Fruit fly (Drosophila melanogaster) whole organism, embryonic: ENCODE data around the gene how.

Source experiments
- Aef1 ChIP-seq: fragments of 200-800 bp; sonication (Bioruptor generic); IDR thresholded peaks from 3 replicates; pipeline ENCODE4 v1.3.6; 2022; ENCODE audit warnings: missing biosample characterization, missing genetic modification characterization
- Blimp-1 ChIP-seq: fragments of 200-800 bp; sonication (Bioruptor generic); optimal IDR thresholded peaks from 3 replicates; lab custom pipeline; 2018; ENCODE audit warnings: missing biosample characterization, missing genetic modification characterization, mild to moderate bottlenecking, moderate library complexity, missing genetic modification reagents
- CG10147 ChIP-seq: fragments of 200-800 bp; sonication (Bioruptor generic); optimal IDR thresholded peaks from 2 replicates; lab custom pipeline; 2019; ENCODE audit warnings: missing biosample characterization, mild to moderate bottlenecking, missing genetic modification characterization, moderate library complexity
- CG10209 ChIP-seq: fragments of 200-800 bp; sonication (Bioruptor generic); optimal IDR thresholded peaks from 3 replicates; lab custom pipeline; 2017; ENCODE audit warnings: missing biosample characterization, mild to moderate bottlenecking, missing genetic modification characterization, missing genetic modification reagents
- CG1024 ChIP-seq: fragments of 200-800 bp; sonication (Bioruptor generic); IDR thresholded peaks from 2 replicates; pipeline ENCODE4 v1.3.6; 2022; ENCODE audit warnings: missing biosample characterization, missing genetic modification characterization
- CG13424 ChIP-seq: fragments of 200-800 bp; sonication (Bioruptor generic); optimal IDR thresholded peaks from 2 replicates; lab custom pipeline; 2019; ENCODE audit warnings: missing biosample characterization, mild to moderate bottlenecking, missing genetic modification characterization, moderate library complexity
- CG17568 ChIP-seq: fragments of 200-800 bp; sonication (Bioruptor generic); optimal IDR thresholded peaks from 2 replicates; lab custom pipeline; 2018; ENCODE audit warnings: missing biosample characterization, mild to moderate bottlenecking, missing genetic modification characterization, moderate library complexity
- CG18011 ChIP-seq: fragments of 200-800 bp; sonication (Bioruptor generic); optimal IDR thresholded peaks from 2 replicates; lab custom pipeline; 2017; ENCODE audit warnings: missing biosample characterization, missing genetic modification characterization, mild to moderate bottlenecking, moderate library complexity, missing genotype
- CG4424 ChIP-seq: fragments of 200-800 bp; sonication (Bioruptor generic); optimal IDR thresholded peaks from 3 replicates; lab custom pipeline; 2016; ENCODE audit warnings: missing biosample characterization, missing genetic modification characterization
- CG4820 ChIP-seq: fragments of 200-800 bp; sonication (Bioruptor generic); optimal IDR thresholded peaks from 3 replicates; lab custom pipeline; 2016; ENCODE audit warnings: missing biosample characterization, missing genetic modification characterization
- CG5953 ChIP-seq: fragments of 200-800 bp; sonication (Bioruptor generic); IDR thresholded peaks from 2 replicates; pipeline ENCODE4 v1.3.6; 2022; ENCODE audit warnings: missing biosample characterization, missing genetic modification characterization
- CG6791 ChIP-seq: fragments of 200-800 bp; sonication (Bioruptor generic); IDR thresholded peaks from 3 replicates; pipeline ENCODE4 v1.3.6; 2022; ENCODE audit warnings: missing biosample characterization, missing genetic modification characterization; ENCODE audit not compliant: partially characterized antibody
- CG7271 ChIP-seq: fragments of 200-800 bp; sonication (Bioruptor generic); optimal IDR thresholded peaks from 2 replicates; lab custom pipeline; 2018; ENCODE audit warnings: missing biosample characterization, mild to moderate bottlenecking, missing genetic modification characterization, moderate library complexity
- CG8388 ChIP-seq: fragments of 200-800 bp; sonication (Bioruptor generic); optimal IDR thresholded peaks from 2 replicates; lab custom pipeline; 2019; ENCODE audit warnings: missing biosample characterization, mild to moderate bottlenecking, missing genetic modification characterization, moderate library complexity
- CkIIα-i1 ChIP-seq: fragments of 200-800 bp; sonication (Bioruptor generic); IDR thresholded peaks from 2 replicates; pipeline ENCODE4 v1.3.6; 2022; ENCODE audit warnings: missing biosample characterization, missing genetic modification characterization
- Dp ChIP-seq: fragments of 200-800 bp; sonication (Bioruptor generic); optimal IDR thresholded peaks from 2 replicates; lab custom pipeline; 2018; ENCODE audit warnings: missing biosample characterization, mild to moderate bottlenecking, missing genetic modification characterization, moderate library complexity
- Gsc ChIP-seq: fragments of 200-800 bp; sonication (Bioruptor generic); IDR thresholded peaks from 2 replicates; pipeline ENCODE4 v1.3.6; 2022; ENCODE audit warnings: missing biosample characterization, missing genetic modification characterization
- HmgZ ChIP-seq: fragments of 200-800 bp; sonication (Bioruptor generic); optimal IDR thresholded peaks from 2 replicates; lab custom pipeline; 2018; ENCODE audit warnings: missing biosample characterization, mild to moderate bottlenecking, missing genetic modification characterization
- Jarid2 ChIP-seq: fragments of 200-800 bp; sonication (Bioruptor generic); optimal IDR thresholded peaks from 3 replicates; lab custom pipeline; 2017; ENCODE audit warnings: mild to moderate bottlenecking, missing biosample characterization, missing genetic modification reagents, missing genetic modification characterization
- Lim3 ChIP-seq: fragments of 200-800 bp; sonication (Bioruptor generic); IDR thresholded peaks from 2 replicates; pipeline ENCODE4 v1.3.6; 2022; ENCODE audit warnings: missing biosample characterization, missing genetic modification characterization
- Neu2 ChIP-seq: fragments of 200-800 bp; sonication (Bioruptor generic); optimal IDR thresholded peaks from 3 replicates; lab custom pipeline; 2016; ENCODE audit warnings: missing biosample characterization, missing genetic modification characterization, borderline replicate concordance
- Stat92E ChIP-seq, 3 experiments: fragments of >200 bp in 2 of 3; fragments of 200-800 bp in 1 of 3; sonication (Bioruptor generic) in 1 of 3; optimal IDR thresholded peaks; 2 replicates each; lab custom pipeline; 2017 to 2019; ENCODE audit warnings: missing biosample characterization in 3 of 3, missing genetic modification characterization in 3 of 3, mild to moderate bottlenecking in 1 of 3, moderate library complexity in 1 of 3
- az2 ChIP-seq: fragments of 200-800 bp; sonication (Bioruptor generic); optimal IDR thresholded peaks from 3 replicates; lab custom pipeline; 2016; ENCODE audit warnings: missing biosample characterization, missing genetic modification characterization
- cas ChIP-seq: fragments of 200-800 bp; sonication (Bioruptor generic); IDR thresholded peaks from 2 replicates; pipeline ENCODE4 v1.3.6; 2022; ENCODE audit warnings: missing biosample characterization, missing genetic modification characterization
- eve ChIP-seq, 2 experiments: fragments of >200 bp; optimal IDR thresholded peaks; 2 replicates each; lab custom pipeline; 2017; ENCODE audit warnings: missing biosample characterization in 2 of 2, missing genetic modification characterization in 2 of 2
- ewg ChIP-seq: fragments of 200-800 bp; sonication (Bioruptor generic); optimal IDR thresholded peaks from 3 replicates; lab custom pipeline; 2017; ENCODE audit warnings: mild to moderate bottlenecking, missing biosample characterization, missing genetic modification reagents, missing genetic modification characterization
- fd96Cb ChIP-seq: fragments of 200-800 bp; sonication (Bioruptor generic); optimal IDR thresholded peaks from 2 replicates; lab custom pipeline; 2018; ENCODE audit warnings: missing biosample characterization, mild to moderate bottlenecking, missing genetic modification characterization, moderate library complexity
- gce ChIP-seq: fragments of 200-800 bp; sonication (Bioruptor generic); IDR thresholded peaks from 3 replicates; pipeline ENCODE4 v1.3.6; 2022; ENCODE audit warnings: missing biosample characterization, missing genetic modification characterization
- grn ChIP-seq: fragments of 200-800 bp; sonication (Bioruptor generic); optimal IDR thresholded peaks from 3 replicates; lab custom pipeline; 2017; ENCODE audit warnings: missing biosample characterization, missing genetic modification characterization
- h ChIP-seq: fragments of >200 bp; optimal IDR thresholded peaks from 2 replicates; lab custom pipeline; 2017
- kah ChIP-seq: fragments of 200-800 bp; sonication (Bioruptor generic); optimal IDR thresholded peaks from 2 replicates; lab custom pipeline; 2018; ENCODE audit warnings: missing biosample characterization, mild to moderate bottlenecking, missing genetic modification characterization
- nmo ChIP-seq: fragments of 200-800 bp; sonication (Bioruptor generic); optimal IDR thresholded peaks from 2 replicates; lab custom pipeline; 2018; ENCODE audit warnings: missing biosample characterization, mild to moderate bottlenecking, missing genetic modification characterization, moderate library complexity
- pan ChIP-seq, 4 experiments: fragments of >200 bp in 3 of 4; fragments of 200-800 bp in 1 of 4; sonication (Bioruptor generic) in 1 of 4; optimal IDR thresholded peaks in 3 of 4; IDR thresholded peaks in 1 of 4; 2 replicates each; pipeline versions ENCODE4 v1.3.6 to Lab custom; 2017 to 2022; ENCODE audit warnings: missing biosample characterization in 2 of 4, missing genetic modification characterization in 2 of 4, mixed read lengths in 1 of 4
- pfk ChIP-seq: fragments of 200-800 bp; sonication (Bioruptor generic); optimal IDR thresholded peaks from 2 replicates; lab custom pipeline; 2018; ENCODE audit warnings: missing biosample characterization, mild to moderate bottlenecking, missing genetic modification characterization, moderate library complexity
- prd ChIP-seq, 3 experiments: fragments of >200 bp in 2 of 3; fragments of 200-800 bp in 1 of 3; sonication (Bioruptor generic) in 1 of 3; optimal IDR thresholded peaks in 2 of 3; IDR thresholded peaks in 1 of 3; 2 replicates in 2 of 3; 3 replicates in 1 of 3; pipeline versions ENCODE4 v1.3.6 to Lab custom; 2017 to 2022; ENCODE audit warnings: missing biosample characterization in 1 of 3, missing genetic modification characterization in 1 of 3
- pzg ChIP-seq: fragments of 200-800 bp; sonication (Bioruptor generic); optimal IDR thresholded peaks from 3 replicates; lab custom pipeline; 2018; ENCODE audit warnings: missing biosample characterization, mild to moderate bottlenecking, missing genetic modification characterization, moderate library complexity
- repo ChIP-seq: fragments of 200-800 bp; sonication (Bioruptor generic); optimal IDR thresholded peaks from 2 replicates; lab custom pipeline; 2016; ENCODE audit warnings: missing biosample characterization, missing genetic modification characterization
- schlank ChIP-seq: fragments of 200-800 bp; sonication (Bioruptor generic); optimal IDR thresholded peaks from 2 replicates; lab custom pipeline; 2018; ENCODE audit warnings: missing biosample characterization, mild to moderate bottlenecking, missing genetic modification characterization
- sd ChIP-seq: fragments of 200-800 bp; sonication (Bioruptor generic); optimal IDR thresholded peaks from 3 replicates; lab custom pipeline; 2018; ENCODE audit warnings: missing biosample characterization, mild to moderate bottlenecking, missing genetic modification characterization, moderate library complexity
- sim ChIP-seq: fragments of 200-800 bp; sonication (Bioruptor generic); IDR thresholded peaks from 2 replicates; pipeline ENCODE4 v1.3.6; 2022; ENCODE audit warnings: missing biosample characterization, missing genetic modification characterization
- so ChIP-seq: fragments of 200-800 bp; sonication (Bioruptor generic); IDR thresholded peaks from 3 replicates; pipeline ENCODE4 v1.3.6; 2022; ENCODE audit warnings: missing biosample characterization, missing genetic modification characterization
- stwl ChIP-seq: fragments of 200-800 bp; sonication (Bioruptor generic); optimal IDR thresholded peaks from 3 replicates; lab custom pipeline; 2018; ENCODE audit warnings: missing biosample characterization, mild to moderate bottlenecking, missing genetic modification characterization, moderate library complexity
- toy ChIP-seq: fragments of 200-800 bp; sonication (Bioruptor generic); IDR thresholded peaks from 2 replicates; pipeline ENCODE4 v1.3.6; 2022; ENCODE audit warnings: missing biosample characterization, missing genetic modification characterization
- unc-4 ChIP-seq: fragments of 200-800 bp; sonication (Bioruptor generic); IDR thresholded peaks from 2 replicates; pipeline ENCODE4 v1.3.6; 2022; ENCODE audit warnings: missing biosample characterization, missing genetic modification characterization; ENCODE audit not compliant: partially characterized antibody
- vfl ChIP-seq: fragments of 200-800 bp; sonication (Bioruptor generic); optimal IDR thresholded peaks from 2 replicates; lab custom pipeline; 2016; ENCODE audit warnings: missing biosample characterization, missing genetic modification characterization
- vvl ChIP-seq: fragments of 200-800 bp; sonication (Bioruptor generic); IDR thresholded peaks from 2 replicates; pipeline ENCODE4 v1.3.6; 2022; ENCODE audit warnings: missing biosample characterization, missing genetic modification characterization
- z ChIP-seq: fragments of 200-800 bp; sonication (Bioruptor generic); IDR thresholded peaks from 3 replicates; pipeline ENCODE4 v1.3.6; 2022; ENCODE audit warnings: missing biosample characterization, missing genetic modification characterization

how gene

DNA sequence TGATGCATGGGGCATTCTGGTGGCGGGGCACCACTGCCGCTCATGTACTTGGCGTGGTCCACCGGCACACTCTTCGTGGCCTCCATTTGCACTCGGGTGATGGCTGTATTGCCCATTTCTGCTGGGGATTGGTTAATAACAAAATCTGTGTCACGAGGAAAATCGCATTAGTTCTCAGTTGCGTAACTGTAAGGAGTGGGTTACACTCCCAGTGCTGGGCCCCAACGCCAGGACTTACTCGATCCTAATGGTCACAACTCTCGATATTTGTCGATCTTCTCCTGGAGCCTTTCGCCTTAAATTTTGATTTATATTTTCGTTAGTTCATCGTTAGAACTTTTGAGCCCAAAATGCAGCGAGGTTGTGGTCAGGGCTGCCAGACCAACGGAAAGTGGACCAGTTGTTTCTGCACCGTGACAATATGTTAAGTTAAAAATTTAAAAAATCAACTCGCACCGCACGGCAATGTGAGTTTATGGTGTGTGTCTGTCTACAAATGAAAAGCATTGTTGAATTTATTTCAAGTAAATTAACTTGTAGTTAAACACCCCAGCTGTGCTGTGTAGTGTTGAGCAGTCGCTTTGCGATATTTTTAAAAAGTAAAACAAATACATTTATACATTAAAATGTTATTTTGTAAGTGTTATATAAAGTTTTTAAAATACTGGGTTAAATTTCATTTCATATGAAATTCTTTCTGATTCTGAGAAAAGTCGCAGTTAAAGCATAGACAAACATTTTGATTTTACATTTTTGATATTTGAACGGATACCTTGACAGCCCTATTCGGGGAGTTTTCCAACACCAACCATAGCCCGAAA lies 14.9 kb upstream of the how start, which contains the start of the genes Cchl and ND-42 (continued):
- TF ChIP-seq grn (GFP tag; lab: Kevin White, UChicago) (no peak), Blimp-1 (GFP tag; lab: Kevin White, UChicago) (no peak), so (no peak), z (no peak), nmo (GFP tag; lab: Kevin White, UChicago) (peak; percentile 86), vvl (peak; percentile 87), CG7271 (tag; lab: Kevin White, UChicago) (peak; percentile 37), gce (GFP tag; lab: Robert Waterston, UW) (no peak), CG8388 (GFP tag; lab: Kevin White, UChicago) (peak; percentile 76), CG17568 (GFP tag; lab: Kevin White, UChicago) (no peak), sd (no peak), Gsc (GFP tag; lab: Robert Waterston, UW) (no peak), CG5953 (GFP tag; lab: Robert Waterston, UW) (no peak), pfk (GFP tag; lab: Kevin White, UChicago) (peak; percentile 20), CkIIα-i1 (GFP tag; lab: Robert Waterston, UW) (0 out of 2 replicates have a peak, but pooled peaks have one; percentile 10), cas (0 out of 2 replicates have a peak, but pooled peaks have one; percentile 6), HmgZ (tag; lab: Kevin White, UChicago) (peak; percentile 80), CG4424 (GFP tag; lab: Kevin White, UChicago) (peak; percentile 84), toy (GFP tag; lab: Robert Waterston, UW) (0 out of 2 replicates have a peak, but pooled peaks have one; percentile 21), Neu2 (GFP tag; lab: Kevin White, UChicago) (no peak), Lim3 (GFP tag; lab: Robert Waterston, UW) (no peak), schlank (tag; lab: Kevin White, UChicago) (peak; percentile 35), CG13424 (tag; lab: Kevin White, UChicago) (peak; percentile 89), CG6791 (GFP tag; lab: Robert Waterston, UW) (peak; percentile 37; the same call in 1 of the 3 replicates), stwl (tag; lab: Kevin White, UChicago) (peak; percentile 92), sim (GFP tag; lab: Robert Waterston, UW) (no peak), CG10209 (GFP tag; lab: Kevin White, UChicago) (peak; percentile 81), CG1024 (GFP tag; lab: Robert Waterston, UW) (no peak), eve (GFP tag; optimal IDR thresholded peaks at IDR 0.05; lab: Kevin White, UChicago) (no peak), Stat92E (GFP tag; optimal IDR thresholded peaks at IDR 0.05; lab: Kevin White, UChicago) (no peak), CG10147 (peak; percentile 64), pan (optimal IDR thresholded peaks at IDR 0.05; lab: Kevin White, UChicago) (no peak), pan (GFP tag; optimal IDR thresholded peaks at IDR 0.05 in 1 of 2, IDR thresholded peaks at IDR 0.05 in 1 of 2) (peak in 1 of 2 experiments; percentile 62), kah (peak; percentile 68), prd (optimal IDR thresholded peaks at IDR 0.05; lab: Kevin White, UChicago) (no peak), prd (GFP tag; IDR thresholded peaks at IDR 0.05; lab: Robert Waterston, UW) (peak; percentile 81), vfl (GFP tag; lab: Kevin White, UChicago) (peak; percentile 76), Dp (peak; percentile 29), ewg (peak; percentile 55), h (lab: Kevin White, UChicago) (no peak), pzg (GFP tag; lab: Kevin White, UChicago) (peak; percentile 43), unc-4 (GFP tag; lab: Robert Waterston, UW) (peak; percentile 60), fd96Cb (tag; lab: Kevin White, UChicago) (peak; percentile 69), Jarid2 (GFP tag; lab: Kevin White, UChicago) (no peak), az2 (GFP tag; lab: Kevin White, UChicago) (peak; percentile 81), Aef1 (GFP tag; lab: Robert Waterston, UW) (peak; percentile 73; the same call in 2 of the 3 replicates), CG18011 (peak; percentile 77), repo (peak; percentile 18), CG4820 (peak; percentile 74)
